Worm (Caenorhabditis elegans): ENCODE data around the gene R02E12.4.

- TF ChIP-seq blmp-1 (tag; optimal IDR thresholded peaks at IDR 0.05) (no peak), pax-3 (tag; optimal IDR thresholded peaks at IDR 0.05) (no peak), lin-35 (GFP tag; optimal IDR thresholded peaks at IDR 0.05) (no peak), tlp-1 (tag; optimal IDR thresholded peaks at IDR 0.05) (no peak), fkh-10 (GFP tag; optimal IDR thresholded peaks at IDR 0.05) (no peak), rnt-1 (tag; optimal IDR thresholded peaks at IDR 0.05) (no peak), nhr-28 (tag; optimal IDR thresholded peaks at IDR 0.05) (no peak), zag-1 (tag; optimal IDR thresholded peaks at IDR 0.05) (no peak), nhr-237 (tag; optimal IDR thresholded peaks at IDR 0.05) (no peak), C34B4.2 (tag; optimal IDR thresholded peaks at IDR 0.05) (no peak), nhr-76 (tag; optimal IDR thresholded peaks at IDR 0.05) (no peak), jun-1 (tag; optimal IDR thresholded peaks at IDR 0.05) (no peak)
Observed at ce11 chrX:4021967-4022366, 16.9 kb downstream of the R02E12.4 start, which contains the start of gene acr-10.

All from whole organism, L1 larva.